Fruit fly (Drosophila melanogaster) whole organism, prepupa: ENCODE measurements around the gene Ets21C.

Source experiments
- CG11902 ChIP-seq: fragments of 200-800 bp; sonication (Bioruptor generic); optimal IDR thresholded peaks from 3 replicates; lab custom pipeline; 2016; ENCODE audit warnings: missing biosample characterization, missing genetic modification characterization
- CG6808 ChIP-seq: fragments of 200-800 bp; sonication (Bioruptor generic); optimal IDR thresholded peaks from 3 replicates; lab custom pipeline; 2017; ENCODE audit warnings: missing biosample characterization, missing genetic modification characterization, mild to moderate bottlenecking, moderate library complexity, missing genetic modification reagents
- Ets96B ChIP-seq: fragments of 200-800 bp; optimal IDR thresholded peaks from 2 replicates; lab custom pipeline; 2019; ENCODE audit warnings: missing biosample characterization, mild to moderate bottlenecking, missing genetic modification characterization, moderate library complexity
- lz ChIP-seq: fragments of 200-800 bp; sonication (Bioruptor generic); optimal IDR thresholded peaks from 3 replicates; lab custom pipeline; 2016; ENCODE audit warnings: missing biosample characterization, missing genetic modification characterization
- spab ChIP-seq: fragments of 200-800 bp; sonication (Bioruptor generic); optimal IDR thresholded peaks from 2 replicates; lab custom pipeline; 2017; ENCODE audit warnings: missing biosample characterization, mild to moderate bottlenecking, missing genetic modification characterization, missing genetic modification reagents

DNA sequence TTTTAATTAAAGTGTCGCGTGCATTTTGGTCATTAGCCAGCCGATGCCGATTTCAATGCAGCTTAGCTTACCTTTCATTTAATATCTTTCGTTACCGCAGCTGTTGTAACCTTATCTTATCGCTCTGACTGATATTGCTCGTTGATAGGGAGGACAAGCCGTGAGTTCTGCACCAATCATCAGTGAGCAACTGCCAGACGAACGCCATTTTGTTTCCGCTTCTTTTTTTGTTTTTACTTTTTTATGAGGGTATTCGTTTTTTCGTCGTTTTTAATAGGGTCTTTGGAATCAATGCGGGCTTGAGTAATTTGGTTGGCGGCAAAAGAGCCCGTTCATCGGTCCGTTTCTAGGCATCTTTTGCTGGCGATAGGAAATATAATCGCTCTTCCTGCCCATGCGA lies 47.7 kb downstream of the Ets21C start:
- TF ChIP-seq Ets96B (tag; lab: Kevin White, UChicago), result no peak
- no peak for TF ChIP-seq CG6808
- TF ChIP-seq lz (GFP tag; lab: Kevin White, UChicago), result no peak
- no peak for TF ChIP-seq spab (GFP tag; lab: Kevin White, UChicago)
- TF ChIP-seq CG11902, result no peak
